Worm (Caenorhabditis elegans): ENCODE results near the gene W09G12.10.

W09G12.10 gene

DNA sequence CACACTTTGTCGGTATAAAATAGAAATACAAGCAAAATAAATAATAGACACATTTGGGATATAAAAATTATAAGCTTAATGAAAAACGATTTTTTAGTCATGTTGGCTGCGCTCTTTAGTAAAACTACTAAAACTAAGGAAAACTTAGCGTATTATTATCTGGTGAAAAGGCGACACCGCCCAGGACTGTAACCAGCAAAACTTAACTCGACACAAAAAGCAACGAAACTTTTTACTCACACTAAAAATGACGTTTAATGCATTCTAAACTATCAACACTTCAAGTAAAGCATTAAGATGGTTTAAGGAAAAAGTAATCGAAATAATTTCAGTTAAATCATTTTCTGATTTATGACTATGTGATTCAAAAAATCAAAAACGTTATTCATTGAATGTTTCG, 34.5 kb upstream of the W09G12.10 start, which contains the start of gene clec-167:
TSS of gene clec-167 (minus strand) at position 101 of the 400 bp plus-strand sequence.
- TF ChIP-seq hmg-4 (GFP tag; optimal IDR thresholded peaks at IDR 0.05) = no peak

DNA sequence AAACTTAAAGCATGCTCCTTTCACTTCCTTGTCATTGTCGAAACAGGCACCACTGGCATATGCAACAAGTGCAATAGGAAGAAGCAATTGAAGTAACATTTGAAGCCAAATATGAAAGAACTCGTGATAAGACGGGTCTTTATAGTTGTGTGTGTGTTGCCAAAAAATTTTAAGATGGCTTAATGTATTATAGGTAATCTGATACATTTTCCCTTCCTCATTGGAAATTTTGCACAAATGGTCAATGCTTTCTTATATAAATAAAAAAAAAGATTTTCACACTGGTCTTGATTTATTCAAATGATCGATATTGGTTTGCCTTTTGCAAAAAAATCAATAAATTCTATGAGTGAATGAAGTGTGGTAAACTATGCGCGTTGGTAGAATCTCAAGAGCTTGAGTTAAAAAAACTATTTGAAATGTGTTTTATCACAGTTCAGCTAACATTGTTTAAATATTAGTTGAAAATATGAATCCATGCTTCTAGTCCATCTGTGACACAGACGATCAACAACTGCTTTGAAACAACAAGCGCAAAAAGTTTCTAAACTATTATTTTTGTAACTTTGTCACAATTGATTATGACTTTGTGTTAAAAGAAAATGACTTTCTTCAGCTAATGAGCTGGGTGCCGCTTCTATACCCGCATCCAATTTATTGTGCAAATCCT, 30.3 kb upstream of the W09G12.10 start, which contains the start of the genes clec-166 and F38A1.6:
TSS of gene clec-166 (minus strand) at position 101 of the 670 bp plus-strand sequence.
TSS of gene F38A1.6 (plus strand) at position 620 of the 670 bp plus-strand sequence.
- TF ChIP-seq scrt-1 (GFP tag; IDR thresholded peaks at IDR 0.05) (no peak), B0310.2 (tag; optimal IDR thresholded peaks at IDR 0.05) (no peak), ceh-13 (GFP tag; optimal IDR thresholded peaks at IDR 0.05) (no peak), flt-1 (GFP tag; IDR thresholded peaks at IDR 0.05) (no peak), tbx-37 (GFP tag; conservative IDR thresholded peaks at IDR 0.05) (no peak), tra-4 (tag; optimal IDR thresholded peaks at IDR 0.05) (no peak)

DNA sequence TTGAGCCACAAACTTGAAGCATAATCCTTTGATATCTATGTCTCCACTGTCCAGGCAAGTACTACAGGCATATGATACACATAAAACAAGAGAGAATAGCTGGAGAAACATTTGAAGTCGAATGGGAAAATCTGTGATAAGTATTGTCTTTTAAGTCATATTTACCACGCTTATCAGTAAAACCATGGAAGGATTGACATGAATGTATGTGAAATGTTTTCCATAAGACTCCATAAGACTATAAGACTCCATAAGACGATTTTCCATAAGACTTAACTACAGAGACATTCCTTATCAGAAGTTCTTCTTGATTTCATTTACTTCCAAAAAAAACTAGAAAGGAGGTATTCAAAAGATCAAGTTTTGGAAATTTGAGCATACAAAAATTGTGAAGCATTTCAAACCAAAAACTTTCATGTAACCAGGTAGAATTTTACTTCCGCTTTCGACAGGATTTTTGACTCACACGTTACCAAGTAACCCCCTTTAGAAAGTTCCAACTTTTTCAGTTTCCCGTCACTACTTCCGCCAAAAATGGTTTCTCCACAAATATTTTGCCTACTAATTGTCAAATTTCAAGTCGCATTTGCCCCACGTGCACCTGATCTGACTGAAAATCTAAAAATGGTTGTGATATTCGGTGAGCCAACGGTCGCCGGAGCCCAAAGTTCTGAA, 25.8 kb upstream of the W09G12.10 start, which contains the start of the genes clec-165 and F38A1.11:
TSS of gene clec-165 (minus strand) at position 125 of the 675 bp plus-strand sequence.
TSS of gene F38A1.11 (plus strand) at position 625 of the 675 bp plus-strand sequence.
- TF ChIP-seq tra-4 (tag; optimal IDR thresholded peaks at IDR 0.05) = no peak
- no peak for TF ChIP-seq hmbx-1 (tag; optimal IDR thresholded peaks at IDR 0.05)
- no peak for TF ChIP-seq tbx-11 (GFP tag; IDR thresholded peaks at IDR 0.05)
- TF ChIP-seq F13C5.2 (tag; optimal IDR thresholded peaks at IDR 0.05) = no peak
- TF ChIP-seq hnd-1 (tag; optimal IDR thresholded peaks at IDR 0.05) = no peak
- no peak for TF ChIP-seq tbx-37 (GFP tag; conservative IDR thresholded peaks at IDR 0.05)
- TF ChIP-seq scrt-1 (GFP tag; IDR thresholded peaks at IDR 0.05) = no peak
- no peak for TF ChIP-seq ama-1 (optimal IDR thresholded peaks at IDR 0.05)
- no peak for TF ChIP-seq aly-1 (tag; optimal IDR thresholded peaks at IDR 0.05)
- no peak for TF ChIP-seq pes-1 (GFP tag; IDR thresholded peaks at IDR 0.05)
- TF ChIP-seq B0310.2 (tag; optimal IDR thresholded peaks at IDR 0.05) = no peak
- no peak for TF ChIP-seq flt-1 (GFP tag; IDR thresholded peaks at IDR 0.05)
- no peak for TF ChIP-seq hmg-4 (GFP tag; optimal IDR thresholded peaks at IDR 0.05)
- TF ChIP-seq sea-1 (GFP tag; conservative IDR thresholded peaks at IDR 0.05) = no peak
- TF ChIP-seq ceh-13 (GFP tag; optimal IDR thresholded peaks at IDR 0.05) = no peak
- TF ChIP-seq ets-7 (tag; optimal IDR thresholded peaks at IDR 0.05) = no peak
- TF ChIP-seq ceh-36 (tag; optimal IDR thresholded peaks at IDR 0.05) = no peak

DNA sequence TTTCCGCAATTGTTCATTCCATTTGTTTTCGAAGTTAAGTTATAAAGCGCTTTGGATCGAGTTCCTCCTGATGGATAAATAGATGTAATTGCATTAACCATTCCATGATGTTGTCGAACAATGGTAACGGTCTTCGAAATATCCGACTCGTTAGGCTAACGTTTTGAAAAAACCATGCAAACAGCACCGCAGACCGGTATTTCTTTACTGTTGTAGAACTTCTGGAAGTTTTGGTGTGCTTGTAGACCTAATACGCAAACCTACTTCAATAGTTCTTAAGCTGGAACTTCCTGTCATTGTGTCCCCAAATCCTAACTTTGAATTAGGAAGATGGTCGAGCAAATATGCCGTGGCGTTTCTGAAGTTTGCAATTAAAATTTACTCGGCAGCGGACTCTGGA, 24.2 kb upstream of the W09G12.10 start, which contains the start of gene F38A1.9:
TSS of gene F38A1.9 (minus strand) at position 101 of the 400 bp plus-strand sequence.
- TF ChIP-seq ets-7 (tag; optimal IDR thresholded peaks at IDR 0.05) (no peak), hnd-1 (tag; optimal IDR thresholded peaks at IDR 0.05) (no peak), sea-1 (GFP tag; conservative IDR thresholded peaks at IDR 0.05) (no peak), hmg-4 (GFP tag; optimal IDR thresholded peaks at IDR 0.05) (no peak)

DNA sequence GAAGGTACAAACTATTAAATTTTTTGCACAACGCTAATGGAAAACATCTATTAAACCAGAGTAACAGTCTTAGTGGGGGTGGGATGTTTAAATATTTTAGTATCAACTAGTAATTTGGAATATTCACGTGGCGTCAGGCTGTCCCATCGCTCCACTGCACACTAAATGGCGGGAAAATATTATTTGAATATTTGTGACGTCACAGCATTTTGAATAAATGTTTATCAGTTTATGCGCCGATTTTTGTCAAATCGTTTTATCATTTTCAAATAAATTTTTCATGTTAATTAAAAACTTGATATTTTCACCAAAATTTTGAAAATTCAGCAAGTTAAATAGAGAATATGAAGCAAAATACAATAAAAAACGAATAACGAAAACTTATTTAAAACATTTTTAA, 22.2 kb upstream of the W09G12.10 start, which contains the start of gene F38A1.15:
TSS of gene F38A1.15 (minus strand) at position 101 of the 400 bp plus-strand sequence.
- TF ChIP-seq ceh-36 (tag; optimal IDR thresholded peaks at IDR 0.05) (no peak), ama-1 (optimal IDR thresholded peaks at IDR 0.05) (no peak), aly-1 (tag; optimal IDR thresholded peaks at IDR 0.05) (no peak), hnd-1 (tag; optimal IDR thresholded peaks at IDR 0.05) (no peak), scrt-1 (GFP tag; IDR thresholded peaks at IDR 0.05) (no peak)

DNA sequence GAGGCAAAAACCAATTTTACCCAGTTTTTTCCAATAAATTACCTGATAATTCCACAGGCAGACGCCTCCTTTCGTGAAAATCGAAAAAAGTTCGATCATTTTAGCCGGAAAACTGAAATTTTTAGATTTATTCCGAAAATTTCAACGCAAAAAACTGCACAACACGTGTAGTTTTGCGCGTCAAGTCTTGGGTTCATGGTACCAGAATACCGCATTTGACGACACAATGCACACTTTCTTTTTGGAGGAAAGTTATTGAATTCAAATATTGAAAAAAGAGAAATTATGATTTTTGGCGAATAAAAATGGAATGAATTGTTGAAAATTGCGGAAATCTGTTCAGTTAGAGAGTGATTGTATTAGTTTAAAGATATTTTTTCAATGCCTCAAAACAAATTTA, 18.6 kb upstream of the W09G12.10 start, which contains the start of gene F38A1.8:
TSS of gene F38A1.8 (minus strand) at position 167 of the 400 bp plus-strand sequence.
- TF ChIP-seq hnd-1 (tag; optimal IDR thresholded peaks at IDR 0.05) (no peak), ama-1 (optimal IDR thresholded peaks at IDR 0.05) (no peak), scrt-1 (GFP tag; IDR thresholded peaks at IDR 0.05) (no peak), pes-1 (GFP tag; IDR thresholded peaks at IDR 0.05) (no peak), hmbx-1 (tag; optimal IDR thresholded peaks at IDR 0.05) (no peak), tbx-11 (GFP tag; IDR thresholded peaks at IDR 0.05) (no peak)

DNA sequence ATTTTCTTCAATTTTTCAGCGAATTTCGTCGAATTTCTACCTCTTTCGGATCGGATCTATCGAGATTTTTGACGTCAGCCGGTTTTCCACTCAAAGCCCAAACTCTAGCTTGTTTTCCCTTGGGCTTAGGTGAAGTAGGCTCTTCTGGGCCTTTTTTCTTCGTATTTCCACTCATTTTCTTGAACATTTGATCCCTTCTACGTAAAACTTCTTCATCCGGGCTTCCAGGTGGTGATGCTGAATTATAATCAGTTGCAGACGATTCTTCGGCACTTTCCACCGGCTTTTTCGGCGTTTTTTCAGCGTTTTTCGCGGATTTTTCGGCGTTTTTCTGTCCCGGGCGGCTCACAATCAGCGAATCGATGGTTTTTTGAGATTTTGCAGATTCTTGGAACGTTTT, 17.1 kb upstream of the W09G12.10 start:
- TF ChIP-seq ama-1 (optimal IDR thresholded peaks at IDR 0.05) (no peak), sea-1 (GFP tag; conservative IDR thresholded peaks at IDR 0.05) (no peak), ceh-13 (GFP tag; optimal IDR thresholded peaks at IDR 0.05) (no peak), hmbx-1 (tag; optimal IDR thresholded peaks at IDR 0.05) (no peak), scrt-1 (GFP tag; IDR thresholded peaks at IDR 0.05) (no peak), aly-1 (tag; optimal IDR thresholded peaks at IDR 0.05) (no peak), F13C5.2 (tag; optimal IDR thresholded peaks at IDR 0.05) (no peak), B0310.2 (tag; optimal IDR thresholded peaks at IDR 0.05) (no peak), hnd-1 (tag; optimal IDR thresholded peaks at IDR 0.05) (no peak), tbx-11 (GFP tag; IDR thresholded peaks at IDR 0.05) (no peak), hmg-4 (GFP tag; optimal IDR thresholded peaks at IDR 0.05) (no peak), flt-1 (GFP tag; IDR thresholded peaks at IDR 0.05) (no peak)

DNA sequence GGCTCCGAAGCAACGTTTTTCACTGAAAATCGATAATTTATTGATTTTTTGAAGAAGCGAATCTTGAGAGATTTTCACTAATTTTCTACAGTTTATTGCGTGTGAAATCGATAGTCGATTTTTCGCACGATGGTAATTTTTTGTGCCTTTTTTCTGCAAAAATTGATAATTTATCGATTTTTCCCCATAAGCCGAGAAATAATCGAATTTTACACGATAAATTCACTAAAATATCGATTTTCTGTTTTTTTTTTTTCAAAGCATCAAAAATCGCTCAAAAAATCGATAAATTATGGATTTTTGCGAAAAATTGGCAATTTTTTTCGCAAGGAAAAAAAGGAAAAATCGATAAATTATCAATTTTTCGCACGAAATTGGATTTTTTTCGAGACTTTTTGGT, 14.7 kb upstream of the W09G12.10 start:
- TF ChIP-seq ceh-36 (tag; optimal IDR thresholded peaks at IDR 0.05) (no peak), tbx-37 (GFP tag; conservative IDR thresholded peaks at IDR 0.05) (no peak), tbx-11 (GFP tag; IDR thresholded peaks at IDR 0.05) (no peak), aly-1 (tag; optimal IDR thresholded peaks at IDR 0.05) (no peak), flt-1 (GFP tag; IDR thresholded peaks at IDR 0.05) (no peak), hmbx-1 (tag; optimal IDR thresholded peaks at IDR 0.05) (no peak), F13C5.2 (tag; optimal IDR thresholded peaks at IDR 0.05) (no peak), ceh-13 (GFP tag; optimal IDR thresholded peaks at IDR 0.05) (no peak), B0310.2 (tag; optimal IDR thresholded peaks at IDR 0.05) (no peak), hnd-1 (tag; optimal IDR thresholded peaks at IDR 0.05) (no peak)

All from whole organism, early embryonic.